Worm (Caenorhabditis elegans): ENCODE measurements around the gene T28D6.7.

- TF ChIP-seq hnd-1 (tag; optimal IDR thresholded peaks at IDR 0.05) (no peak), tra-4 (tag; optimal IDR thresholded peaks at IDR 0.05) (no peak), ama-1 (optimal IDR thresholded peaks at IDR 0.05) (no peak), B0310.2 (tag; optimal IDR thresholded peaks at IDR 0.05) (no peak), hmbx-1 (tag; optimal IDR thresholded peaks at IDR 0.05) (no peak), F13C5.2 (tag; optimal IDR thresholded peaks at IDR 0.05) (no peak), sea-1 (GFP tag; conservative IDR thresholded peaks at IDR 0.05) (no peak), tbx-37 (GFP tag; conservative IDR thresholded peaks at IDR 0.05) (no peak), ets-7 (tag; optimal IDR thresholded peaks at IDR 0.05) (no peak), tbx-11 (GFP tag; IDR thresholded peaks at IDR 0.05) (no peak), scrt-1 (GFP tag; IDR thresholded peaks at IDR 0.05) (no peak)
Observed at ce11 chrIII:11334346-11334745, 11.9 kb downstream of the T28D6.7 start.
